Worm (Caenorhabditis elegans) whole organism, L2 larva: ENCODE measurements around the gene srw-42.

Source experiments
- Y55F3AM.14 ChIP-seq: fragments of 200-800 bp; sonication (Bioruptor generic); optimal IDR thresholded peaks from 2 replicates; lab custom pipeline; 2018; ENCODE audit warnings: mild to moderate bottlenecking, missing genetic modification characterization, missing compliant biosample characterization
- aly-2 ChIP-seq: fragments of 150-350 bp; optimal IDR thresholded peaks from 2 replicates; lab custom pipeline; 2014; ENCODE audit warnings: missing biosample characterization, missing genetic modification characterization
- blmp-1 ChIP-seq: sonication (generic microtip); optimal IDR thresholded peaks from 2 replicates; lab custom pipeline; 2017; ENCODE audit warnings: missing genetic modification characterization, mild to moderate bottlenecking, missing compliant biosample characterization, antibody characterized with exemption, moderate library complexity; ENCODE audit not compliant: insufficient read depth
- ceh-82 ChIP-seq: fragments of 150-350 bp; optimal IDR thresholded peaks from 2 replicates; lab custom pipeline; 2014; ENCODE audit warnings: missing biosample characterization, missing genetic modification characterization
- crh-2 ChIP-seq: sonication (generic microtip); optimal IDR thresholded peaks from 2 replicates; lab custom pipeline; 2017; ENCODE audit warnings: missing biosample characterization, missing genetic modification characterization
- dmd-4 ChIP-seq: sonication (generic microtip); optimal IDR thresholded peaks from 2 replicates; lab custom pipeline; 2017; ENCODE audit warnings: missing biosample characterization, missing genetic modification characterization
- egl-27 ChIP-seq: sonication (generic microtip); optimal IDR thresholded peaks from 3 replicates; lab custom pipeline; 2017; ENCODE audit warnings: missing biosample characterization, missing genetic modification reagents, missing genetic modification characterization
- elt-1 ChIP-seq: fragments of 150-350 bp; optimal IDR thresholded peaks from 2 replicates; lab custom pipeline; 2014; ENCODE audit warnings: missing biosample characterization, missing genetic modification characterization
- lin-13 ChIP-seq: fragments of 150-350 bp; optimal IDR thresholded peaks from 2 replicates; lab custom pipeline; 2014; ENCODE audit warnings: missing biosample characterization, missing genetic modification reagents, missing genetic modification characterization
- lsy-2 ChIP-seq, 2 experiments: fragments of 150-350 bp in 1 of 2; sonication (generic microtip) in 1 of 2; optimal IDR thresholded peaks; 2 replicates each; lab custom pipeline; 2014 to 2017; ENCODE audit warnings: missing biosample characterization in 2 of 2, missing genetic modification characterization in 2 of 2
- mbf-1 ChIP-seq: sonication (generic microtip); optimal IDR thresholded peaks from 2 replicates; lab custom pipeline; 2017; ENCODE audit warnings: missing biosample characterization, missing genetic modification characterization
- nhr-12 ChIP-seq: fragments of 150-350 bp; optimal IDR thresholded peaks from 2 replicates; lab custom pipeline; 2014; ENCODE audit warnings: missing biosample characterization, missing genetic modification characterization
- nhr-23 ChIP-seq: fragments of 150-350 bp; optimal IDR thresholded peaks from 2 replicates; lab custom pipeline; 2014; ENCODE audit warnings: missing biosample characterization, missing genetic modification reagents, missing genetic modification characterization
- nhr-25 ChIP-seq: fragments of 150-350 bp; sonication (generic microtip); optimal IDR thresholded peaks from 3 replicates; lab custom pipeline; 2014; ENCODE audit warnings: missing biosample characterization, missing genetic modification characterization
- peb-1 ChIP-seq: fragments of 150-350 bp; optimal IDR thresholded peaks from 2 replicates; lab custom pipeline; 2014; ENCODE audit warnings: missing biosample characterization, missing genetic modification characterization
- sma-3 ChIP-seq: sonication (generic microtip); optimal IDR thresholded peaks from 2 replicates; lab custom pipeline; 2016; ENCODE audit warnings: missing genetic modification reagents, missing genetic modification characterization, missing compliant biosample characterization
- snpc-4 ChIP-seq: fragments of 150-350 bp; optimal IDR thresholded peaks from 2 replicates; lab custom pipeline; 2014; ENCODE audit warnings: missing biosample characterization, missing genetic modification characterization
- unc-62 ChIP-seq: fragments of 150-350 bp; optimal IDR thresholded peaks from 2 replicates; lab custom pipeline; 2014; ENCODE audit warnings: missing biosample characterization, missing genetic modification reagents, missing genetic modification characterization
- ztf-1 ChIP-seq: fragments of 200-800 bp; sonication (Bioruptor generic); conservative IDR thresholded peaks from 2 replicates; pipeline ENCODE4 v1.3.6; 2022; ENCODE audit warnings: missing genetic modification characterization, missing compliant biosample characterization
- ztf-11 ChIP-seq: sonication (generic microtip); optimal IDR thresholded peaks from 2 replicates; lab custom pipeline; 2017; ENCODE audit warnings: missing biosample characterization, missing genetic modification characterization
- ztf-4 ChIP-seq: fragments of 150-350 bp; optimal IDR thresholded peaks from 2 replicates; lab custom pipeline; 2014; ENCODE audit warnings: missing biosample characterization, missing genetic modification characterization

Gene srw-42

DNA sequence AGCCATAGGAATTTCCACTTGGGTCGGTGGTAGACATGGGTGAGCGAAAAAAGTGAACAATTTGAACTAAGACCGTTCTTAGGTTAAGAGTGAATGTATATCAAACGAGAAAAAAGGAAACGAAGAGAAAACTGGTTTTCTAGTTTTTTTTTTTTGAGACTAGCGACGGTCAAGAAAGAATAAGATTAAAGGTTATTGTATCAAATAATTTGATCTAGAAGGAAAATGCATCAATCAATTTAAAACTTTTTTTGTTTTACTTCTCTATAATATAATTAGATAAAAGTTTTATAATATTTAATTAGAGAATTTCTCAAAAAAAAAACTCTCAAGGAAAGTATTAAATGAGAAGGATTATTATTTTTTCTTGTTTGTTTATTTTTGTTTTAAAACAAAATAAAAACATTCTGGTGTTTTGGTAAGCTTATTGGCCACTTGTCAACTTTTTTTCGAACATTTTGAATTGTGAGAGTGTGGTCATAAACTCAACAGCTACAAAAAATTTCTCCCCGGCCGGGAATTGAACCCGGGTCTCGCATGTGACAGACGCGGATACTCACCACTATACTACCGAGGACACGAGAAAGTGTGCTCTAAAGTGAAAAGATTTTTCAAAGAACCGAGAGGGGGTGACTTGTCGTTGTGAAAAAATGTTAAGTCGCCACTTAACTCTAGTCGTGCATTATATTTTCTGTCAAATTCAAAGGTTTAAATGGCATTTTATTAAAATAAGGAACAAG, 48.3 kb downstream of the srw-42 start, which contains the start of gene W06G6.17:
W06G6.17 (minus strand) TSS at position 51 of the 740 bp plus-strand sequence.
- TF ChIP-seq ztf-1 (GFP tag; lab: Robert Waterston, UW) (no peak), nhr-25 (tag; lab: Kevin White, UChicago) (no peak), nhr-12 (no peak), sma-3 (GFP tag; lab: Kevin White, UChicago) (no peak)

- no peak for TF ChIP-seq ztf-11
- no peak for TF ChIP-seq lsy-2 (tag; optimal IDR thresholded peaks at IDR 0.05; lab: Kevin White, UChicago)
- no peak for TF ChIP-seq unc-62
- no peak for TF ChIP-seq snpc-4 (tag; lab: Kevin White, UChicago)
- no peak for TF ChIP-seq Y55F3AM.14
- TF ChIP-seq mbf-1 = no peak
- TF ChIP-seq lin-13 = no peak
- TF ChIP-seq aly-2 (tag; lab: Kevin White, UChicago) = no peak
- TF ChIP-seq crh-2 (tag; lab: Kevin White, UChicago) = no peak
- TF ChIP-seq ceh-82 = no peak
- no peak for TF ChIP-seq egl-27 (tag; lab: Kevin White, UChicago)
- TF ChIP-seq sma-3 (GFP tag; lab: Kevin White, UChicago) = no peak
- no peak for TF ChIP-seq nhr-12
- TF ChIP-seq elt-1 (tag; lab: Kevin White, UChicago) = no peak
- no peak for TF ChIP-seq dmd-4 (tag; lab: Kevin White, UChicago)
- no peak for TF ChIP-seq peb-1 (tag; lab: Kevin White, UChicago)
- TF ChIP-seq blmp-1 = no peak
- TF ChIP-seq ztf-4 = no peak
- no peak for TF ChIP-seq nhr-23 (tag; lab: Kevin White, UChicago)
Observed at ce11 chrV:16643558-16643957, 50.1 kb downstream of the srw-42 start, which contains the start of gene srw-77. Gene srw-77 (minus strand): TSS chrV:16643658.
